Worm (Caenorhabditis elegans) whole organism, L4/young adult: ENCODE measurements around the gene C36A4.10.

ENCODE experiments used
- W03F9.2 ChIP-seq: fragments of 150-350 bp; optimal IDR thresholded peaks from 2 replicates; lab custom pipeline; 2014; ENCODE audit warnings: missing biosample characterization, missing genetic modification characterization
- him-1 ChIP-seq: sonication (generic microtip); optimal IDR thresholded peaks from 2 replicates; lab custom pipeline; 2016; ENCODE audit warnings: missing genotype, missing genetic modification reagents, missing genetic modification characterization, missing compliant biosample characterization

ce11 chrIII:3874492-3874891 lies 43.2 kb upstream of the C36A4.10 start:
- no peak for TF ChIP-seq W03F9.2 (tag; lab: Kevin White, UChicago)
- TF ChIP-seq him-1 (tag; lab: Kevin White, UChicago) = no peak
